Fruit fly (Drosophila melanogaster) whole organism, embryonic: ENCODE results near the gene CG7366.

Experiments
- Blimp-1 ChIP-seq: fragments of 200-800 bp; sonication (Bioruptor generic); optimal IDR thresholded peaks from 3 replicates; lab custom pipeline; 2018; ENCODE audit warnings: missing biosample characterization, missing genetic modification characterization, mild to moderate bottlenecking, moderate library complexity, missing genetic modification reagents
- CG13894 ChIP-seq: fragments of 200-800 bp; sonication (Bioruptor generic); optimal IDR thresholded peaks from 3 replicates; lab custom pipeline; 2018; ENCODE audit warnings: missing biosample characterization, mild to moderate bottlenecking, missing genetic modification characterization, moderate library complexity
- CG1602 ChIP-seq: fragments of 200-800 bp; sonication (Bioruptor generic); optimal IDR thresholded peaks from 3 replicates; lab custom pipeline; 2016; ENCODE audit warnings: missing biosample characterization, missing genetic modification characterization
- CG2202 ChIP-seq: fragments of 200-800 bp; sonication (Bioruptor generic); optimal IDR thresholded peaks from 2 replicates; lab custom pipeline; 2018; ENCODE audit warnings: missing biosample characterization, mild to moderate bottlenecking, missing genetic modification characterization
- CG2712 ChIP-seq: fragments of 200-800 bp; optimal IDR thresholded peaks from 3 replicates; lab custom pipeline; 2019; ENCODE audit warnings: missing biosample characterization, mild to moderate bottlenecking, missing genetic modification characterization, moderate library complexity
- CG6765 ChIP-seq: fragments of 200-800 bp; sonication (Bioruptor generic); optimal IDR thresholded peaks from 3 replicates; lab custom pipeline; 2017; ENCODE audit warnings: missing biosample characterization, mild to moderate bottlenecking, missing genetic modification characterization
- CG7372 ChIP-seq: fragments of 200-800 bp; sonication (Bioruptor generic); IDR thresholded peaks from 2 replicates; pipeline ENCODE4 v1.3.6; 2022; ENCODE audit warnings: missing biosample characterization, missing genetic modification characterization
- CG7745 ChIP-seq: fragments of 200-800 bp; sonication (Bioruptor generic); optimal IDR thresholded peaks from 2 replicates; lab custom pipeline; 2018; ENCODE audit warnings: missing biosample characterization, mild to moderate bottlenecking, missing genetic modification characterization, moderate library complexity
- Dref ChIP-seq: fragments of 200-800 bp; sonication (Bioruptor generic); IDR thresholded peaks from 2 replicates; pipeline ENCODE4 v1.3.6; 2022; ENCODE audit warnings: missing biosample characterization, missing genetic modification characterization
- Ets65A ChIP-seq: fragments of 200-800 bp; sonication (Bioruptor generic); peaks from one replicate; lab custom pipeline; 2016; ENCODE audit warnings: missing biosample characterization, missing genetic modification characterization
- Hey ChIP-seq: fragments of 200-800 bp; sonication (Bioruptor generic); optimal IDR thresholded peaks from 3 replicates; lab custom pipeline; 2018; ENCODE audit warnings: missing biosample characterization, mild to moderate bottlenecking, missing genetic modification characterization
- Med ChIP-seq: fragments of 200-800 bp; sonication (Bioruptor generic); peaks from one replicate; lab custom pipeline; 2016; ENCODE audit warnings: missing biosample characterization, missing genetic modification characterization, mild to moderate bottlenecking, inconsistent platforms, moderate library complexity
- Meics ChIP-seq: fragments of 200-800 bp; sonication (Bioruptor generic); optimal IDR thresholded peaks from 2 replicates; lab custom pipeline; 2017; ENCODE audit warnings: missing biosample characterization, mild to moderate bottlenecking, missing genetic modification characterization
- Optix ChIP-seq: fragments of 200-800 bp; sonication (Bioruptor generic); IDR thresholded peaks from 3 replicates; pipeline ENCODE4 v1.3.6; 2022; ENCODE audit warnings: missing biosample characterization, missing genetic modification characterization
- Sin3A ChIP-seq: fragments of >200 bp; optimal IDR thresholded peaks from 2 replicates; lab custom pipeline; 2018
- Sry-β ChIP-seq: fragments of 200-800 bp; sonication (Bioruptor generic); optimal IDR thresholded peaks from 2 replicates; lab custom pipeline; 2018; ENCODE audit warnings: missing biosample characterization, mild to moderate bottlenecking, missing genetic modification characterization, moderate library complexity
- abd-A ChIP-seq: fragments of 200-800 bp; sonication (Bioruptor generic); optimal IDR thresholded peaks from 3 replicates; lab custom pipeline; 2019; ENCODE audit warnings: missing biosample characterization, mild to moderate bottlenecking, missing genetic modification characterization, moderate library complexity
- bcd ChIP-seq: fragments of 200-800 bp; sonication (Bioruptor generic); optimal IDR thresholded peaks from 2 replicates; lab custom pipeline; 2017; ENCODE audit warnings: missing biosample characterization, mild to moderate bottlenecking, missing genetic modification characterization
- caup ChIP-seq: fragments of 200-800 bp; sonication (Bioruptor generic); optimal IDR thresholded peaks from 3 replicates; lab custom pipeline; 2017; ENCODE audit warnings: missing biosample characterization, mild to moderate bottlenecking, missing genetic modification characterization, moderate library complexity; ENCODE audit not compliant: severe bottlenecking
- crp ChIP-seq, 2 experiments: fragments of 200-800 bp; sonication (Bioruptor generic); optimal IDR thresholded peaks; 2 replicates in 1 of 2; 3 replicates in 1 of 2; lab custom pipeline; 2017; ENCODE audit warnings: missing biosample characterization in 2 of 2, missing genetic modification characterization in 2 of 2, mild to moderate bottlenecking in 1 of 2, moderate library complexity in 1 of 2
- dpn ChIP-seq, 2 experiments: fragments of 200-800 bp; sonication (Bioruptor generic); optimal IDR thresholded peaks; 3 replicates each; lab custom pipeline; 2016; ENCODE audit warnings: missing biosample characterization in 2 of 2, missing genetic modification characterization in 2 of 2
- eve ChIP-seq, 2 experiments: fragments of >200 bp; optimal IDR thresholded peaks; 2 replicates each; lab custom pipeline; 2017; ENCODE audit warnings: missing biosample characterization in 2 of 2, missing genetic modification characterization in 2 of 2
- ham ChIP-seq: fragments of 200-800 bp; sonication (Bioruptor generic); IDR thresholded peaks from 2 replicates; pipeline ENCODE4 v1.3.6; 2022; ENCODE audit warnings: missing biosample characterization, missing genetic modification characterization
- kay ChIP-seq: fragments of 200-800 bp; sonication (Bioruptor generic); optimal IDR thresholded peaks from 2 replicates; lab custom pipeline; 2016; ENCODE audit warnings: missing biosample characterization, missing genetic modification characterization
- kni ChIP-seq: fragments of 200-800 bp; sonication (Bioruptor generic); optimal IDR thresholded peaks from 3 replicates; lab custom pipeline; 2017; ENCODE audit warnings: mild to moderate bottlenecking, missing biosample characterization, missing genetic modification reagents, missing genetic modification characterization
- knrl ChIP-seq: fragments of 200-800 bp; sonication (Bioruptor generic); IDR thresholded peaks from 3 replicates; pipeline ENCODE4 v1.3.6; 2022; ENCODE audit warnings: missing biosample characterization, missing genetic modification characterization; ENCODE audit not compliant: partially characterized antibody
- luna ChIP-seq: fragments of 200-800 bp; sonication (Bioruptor generic); optimal IDR thresholded peaks from 2 replicates; lab custom pipeline; 2016; ENCODE audit warnings: missing biosample characterization, missing genetic modification characterization
- ranshi ChIP-seq: fragments of 200-800 bp; sonication (Bioruptor generic); IDR thresholded peaks from 2 replicates; pipeline ENCODE4 v1.3.6; 2022; ENCODE audit warnings: missing biosample characterization, missing genetic modification characterization
- sd ChIP-seq: fragments of 200-800 bp; sonication (Bioruptor generic); optimal IDR thresholded peaks from 3 replicates; lab custom pipeline; 2018; ENCODE audit warnings: missing biosample characterization, mild to moderate bottlenecking, missing genetic modification characterization, moderate library complexity
- sim ChIP-seq: fragments of 200-800 bp; sonication (Bioruptor generic); IDR thresholded peaks from 2 replicates; pipeline ENCODE4 v1.3.6; 2022; ENCODE audit warnings: missing biosample characterization, missing genetic modification characterization
- stwl ChIP-seq: fragments of 200-800 bp; sonication (Bioruptor generic); optimal IDR thresholded peaks from 3 replicates; lab custom pipeline; 2018; ENCODE audit warnings: missing biosample characterization, mild to moderate bottlenecking, missing genetic modification characterization, moderate library complexity
- sug ChIP-seq: fragments of 200-800 bp; optimal IDR thresholded peaks from 2 replicates; lab custom pipeline; 2019; ENCODE audit warnings: missing biosample characterization, mild to moderate bottlenecking, missing genetic modification characterization, moderate library complexity
- trem ChIP-seq: fragments of 200-800 bp; optimal IDR thresholded peaks from 3 replicates; lab custom pipeline; 2019; ENCODE audit warnings: missing biosample characterization, mild to moderate bottlenecking, missing genetic modification characterization, moderate library complexity
- vvl ChIP-seq: fragments of 200-800 bp; sonication (Bioruptor generic); IDR thresholded peaks from 2 replicates; pipeline ENCODE4 v1.3.6; 2022; ENCODE audit warnings: missing biosample characterization, missing genetic modification characterization
- zfh2 ChIP-seq: fragments of 200-800 bp; sonication (Bioruptor generic); optimal IDR thresholded peaks from 2 replicates; lab custom pipeline; 2016; ENCODE audit warnings: missing biosample characterization, missing genetic modification characterization

The CG7366 gene

DNA sequence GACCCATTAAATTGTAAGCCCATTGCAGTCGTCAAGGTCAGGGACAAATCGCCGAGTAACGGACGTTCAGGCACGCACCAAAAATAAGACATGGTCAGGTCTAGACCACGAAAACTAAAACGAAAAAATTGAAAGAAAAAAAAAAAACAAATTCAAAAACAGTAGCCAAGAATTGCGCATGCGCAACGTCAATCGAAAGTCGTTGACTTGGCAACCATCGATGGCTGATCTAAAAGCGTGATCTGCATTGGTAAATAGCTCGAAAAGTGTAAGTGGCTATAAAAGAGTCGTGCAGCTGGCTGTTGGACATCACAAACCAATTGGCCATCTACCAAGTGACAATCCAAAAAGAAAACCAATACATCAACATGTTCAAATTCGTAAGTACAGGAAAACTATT, 19.6 kb upstream of the CG7366 start, which contains the start of gene CG13678:
CG13678 (plus strand) TSS at position 307 of the 400 bp plus-strand sequence.
- TF ChIP-seq kni = peak; percentile 79
- TF ChIP-seq luna (GFP tag; lab: Kevin White, UChicago) = no peak
- TF ChIP-seq Meics = no peak
- no peak for TF ChIP-seq kay
- no peak for TF ChIP-seq eve (GFP tag; optimal IDR thresholded peaks at IDR 0.05; lab: Kevin White, UChicago)
- TF ChIP-seq Blimp-1 = peak; percentile 87
- TF ChIP-seq crp (GFP tag; optimal IDR thresholded peaks at IDR 0.05; lab: Kevin White, UChicago) = no peak
- no peak for TF ChIP-seq caup (GFP tag; lab: Kevin White, UChicago)
- no peak for TF ChIP-seq CG13894 (tag; lab: Kevin White, UChicago)
- no peak for TF ChIP-seq dpn (GFP tag; optimal IDR thresholded peaks at IDR 0.05; lab: Kevin White, UChicago)
- TF ChIP-seq knrl (GFP tag; lab: Robert Waterston, UW) = no peak
- no peak for TF ChIP-seq Sry-β
- TF ChIP-seq CG1602 (GFP tag; lab: Kevin White, UChicago) = no peak
- TF ChIP-seq vvl (GFP tag; lab: Robert Waterston, UW) = 0 out of 2 replicates have a peak, but pooled peaks have one; percentile 44

DNA sequence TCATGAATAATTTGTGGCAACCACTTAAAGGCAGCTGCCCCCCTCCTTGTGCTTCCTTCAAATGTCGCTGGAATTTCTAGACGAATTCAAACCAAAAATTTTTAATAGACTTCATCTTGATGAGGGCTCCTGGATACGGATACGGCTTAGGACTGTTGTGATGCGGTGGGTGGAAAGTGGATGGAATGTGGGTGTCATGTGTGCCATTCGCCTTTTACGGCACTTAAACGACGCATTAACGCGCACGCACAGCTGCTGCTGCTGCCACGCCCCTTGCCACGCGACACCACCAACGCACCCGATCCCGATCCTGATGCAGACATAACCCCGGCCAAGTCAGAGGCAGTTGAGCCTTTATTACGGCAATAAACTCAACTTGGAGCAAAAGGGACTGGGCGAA, 17.5 kb upstream of the CG7366 start:
- TF ChIP-seq Optix (GFP tag; lab: Robert Waterston, UW) (no peak), Hey (tag; lab: Kevin White, UChicago) (peak; percentile 65), bcd (GFP tag; lab: Kevin White, UChicago) (no peak), CG2712 (tag; lab: Kevin White, UChicago) (no peak), CG2202 (tag; lab: Kevin White, UChicago) (no peak), sd (tag; lab: Kevin White, UChicago) (peak; percentile 71), Ets65A (GFP tag; lab: Kevin White, UChicago) (peak; percentile 50), Med (GFP tag; lab: Kevin White, UChicago) (no peak), trem (tag; lab: Kevin White, UChicago) (no peak), abd-A (peak; percentile 89), CG13894 (tag; lab: Kevin White, UChicago) (peak; percentile 30)

DNA sequence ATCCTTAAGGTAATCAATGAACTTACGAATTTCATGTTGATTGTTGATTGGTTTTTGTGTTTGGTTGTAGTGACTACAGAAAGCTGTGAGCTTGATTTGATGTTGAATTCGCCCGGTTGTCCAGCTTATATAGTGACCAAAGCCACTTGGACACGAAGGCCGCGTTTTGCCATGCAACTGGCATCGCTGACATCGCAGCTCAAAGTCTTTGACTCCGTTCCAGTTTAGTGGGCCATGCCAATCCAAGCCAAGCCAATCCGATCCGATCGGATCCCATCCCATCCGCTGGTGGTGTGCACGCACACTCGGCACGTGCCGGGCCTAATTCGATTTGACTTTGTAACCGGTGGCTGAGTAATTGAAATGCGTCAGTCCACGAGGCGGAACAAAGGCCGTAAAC, 16.7 kb upstream of the CG7366 start, which contains the start of gene CG13674:
CG13674 (minus strand) TSS at position 101 of the 400 bp plus-strand sequence.
- TF ChIP-seq ranshi (no peak), Hey (tag; lab: Kevin White, UChicago) (peak; percentile 65)

DNA sequence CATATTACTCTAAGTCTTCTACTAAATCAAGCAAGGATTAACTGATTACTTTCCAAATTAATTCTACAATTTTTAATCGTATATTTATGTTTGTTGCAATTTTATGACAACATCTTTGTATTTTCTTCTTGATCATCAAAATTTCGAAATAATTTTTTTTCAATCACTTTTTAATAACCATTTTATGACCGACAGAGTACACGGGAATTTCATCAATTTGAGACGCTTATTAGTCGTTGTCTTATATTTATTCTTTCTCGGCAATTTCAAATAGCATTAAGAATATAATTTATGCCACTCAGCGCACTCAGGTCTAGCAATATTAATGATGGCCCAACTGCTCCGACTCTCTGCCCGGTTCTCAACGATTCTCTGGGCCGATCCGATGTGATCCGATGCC, 12.8 kb upstream of the CG7366 start, which contains the start of gene CG8012:
CG8012 (plus strand) TSS at position 301 of the 400 bp plus-strand sequence.
- TF ChIP-seq Dref = no peak
- no peak for TF ChIP-seq sim (GFP tag; lab: Robert Waterston, UW)
- no peak for TF ChIP-seq CG13894 (tag; lab: Kevin White, UChicago)
- TF ChIP-seq stwl (tag; lab: Kevin White, UChicago) = no peak
- no peak for TF ChIP-seq Sin3A (lab: Kevin White, UChicago)
- no peak for TF ChIP-seq zfh2
- TF ChIP-seq, all 482 proteins: peak for 0

DNA sequence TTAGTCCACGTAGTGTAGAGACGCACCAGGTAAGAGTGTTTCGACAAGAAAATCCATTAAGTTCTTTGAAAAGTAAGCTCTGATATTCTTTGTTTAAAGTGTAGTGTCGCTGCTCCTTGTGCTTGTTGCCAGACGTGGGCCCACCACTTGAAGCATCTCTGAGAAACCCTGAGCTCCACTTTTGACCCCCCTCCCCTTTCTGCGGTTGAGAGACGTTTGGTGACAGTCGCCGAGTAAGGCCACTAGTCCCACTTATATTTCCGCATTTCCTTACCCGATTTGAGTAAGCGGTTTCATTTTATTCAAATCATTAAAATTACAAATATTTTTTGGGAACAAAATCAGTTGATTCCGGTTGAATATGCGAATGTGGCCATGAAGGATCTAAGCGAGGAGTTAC, 9.4 kb upstream of the CG7366 start, which contains the start of gene CG8006:
CG8006 (plus strand) TSS at position 301 of the 400 bp plus-strand sequence.
- TF ChIP-seq Ets65A (GFP tag; lab: Kevin White, UChicago) (peak; percentile 90), CG6765 (GFP tag; lab: Kevin White, UChicago) (no peak), CG7372 (no peak), sug (tag; lab: Kevin White, UChicago) (no peak), CG7745 (tag; lab: Kevin White, UChicago) (no peak), ham (no peak)
